Fruit fly (Drosophila melanogaster) whole organism, pupa: Measurements from ENCODE around the gene CG5787.
A peak's percentile ranks its signal among the peaks of the same experiment; 100 is the strongest.

ENCODE experiments used
- CG10348 ChIP-seq: fragments of 200-800 bp; sonication (Bioruptor generic); IDR thresholded peaks from 2 replicates; pipeline ENCODE4 v1.3.6; 2022; ENCODE audit warnings: missing biosample characterization, missing genetic modification characterization
- CG12605 ChIP-seq: fragments of 200-800 bp; sonication (Bioruptor generic); IDR thresholded peaks from 2 replicates; pipeline ENCODE4 v1.3.6; 2022; ENCODE audit warnings: missing biosample characterization, missing genetic modification characterization
- CG13204 ChIP-seq: fragments of 200-800 bp; sonication (Bioruptor generic); optimal IDR thresholded peaks from 2 replicates; lab custom pipeline; 2018; ENCODE audit warnings: missing biosample characterization, mild to moderate bottlenecking, missing genetic modification characterization, moderate library complexity
- CG14655 ChIP-seq: fragments of 200-800 bp; sonication (Bioruptor generic); optimal IDR thresholded peaks from 3 replicates; lab custom pipeline; 2017; ENCODE audit warnings: mild to moderate bottlenecking, missing biosample characterization, missing genetic modification reagents, missing genetic modification characterization
- CG15710 ChIP-seq: fragments of 200-800 bp; sonication (Bioruptor generic); optimal IDR thresholded peaks from 2 replicates; lab custom pipeline; 2018; ENCODE audit warnings: missing biosample characterization, mild to moderate bottlenecking, missing genetic modification characterization, moderate library complexity
- CG17806 ChIP-seq: fragments of 200-800 bp; sonication (Bioruptor generic); optimal IDR thresholded peaks from 2 replicates; lab custom pipeline; 2018; ENCODE audit warnings: missing biosample characterization, mild to moderate bottlenecking, missing genetic modification characterization, moderate library complexity
- CG32121 ChIP-seq: fragments of 200-800 bp; sonication (Bioruptor generic); IDR thresholded peaks from 2 replicates; pipeline ENCODE4 v1.3.6; 2022; ENCODE audit warnings: missing biosample characterization, missing genetic modification characterization
- CG34367 ChIP-seq: fragments of 200-800 bp; sonication (Bioruptor generic); optimal IDR thresholded peaks from 2 replicates; lab custom pipeline; 2018; ENCODE audit warnings: missing biosample characterization, mild to moderate bottlenecking, missing genetic modification characterization
- CG4496 ChIP-seq: fragments of 200-800 bp; sonication (Bioruptor generic); IDR thresholded peaks from 3 replicates; pipeline ENCODE4 v1.3.6; 2022; ENCODE audit warnings: missing biosample characterization, missing genetic modification characterization
- CG8159 ChIP-seq: fragments of 200-800 bp; sonication (Bioruptor generic); optimal IDR thresholded peaks from 3 replicates; lab custom pipeline; 2018; ENCODE audit warnings: missing biosample characterization, mild to moderate bottlenecking, missing genetic modification characterization, moderate library complexity
- CG8301 ChIP-seq: fragments of 200-800 bp; sonication (Bioruptor generic); optimal IDR thresholded peaks from 2 replicates; lab custom pipeline; 2018; ENCODE audit warnings: missing biosample characterization, mild to moderate bottlenecking, missing genetic modification characterization
- CG9948 ChIP-seq: fragments of 200-800 bp; sonication (Bioruptor generic); optimal IDR thresholded peaks from 2 replicates; lab custom pipeline; 2018; ENCODE audit warnings: missing biosample characterization, mild to moderate bottlenecking, missing genetic modification characterization, moderate library complexity
- D1 ChIP-seq: fragments of 200-800 bp; sonication (Bioruptor generic); optimal IDR thresholded peaks from 2 replicates; lab custom pipeline; 2018; ENCODE audit warnings: missing biosample characterization, mild to moderate bottlenecking, missing genetic modification characterization, moderate library complexity
- EcR ChIP-seq: fragments of 200-800 bp; sonication (Bioruptor generic); optimal IDR thresholded peaks from 3 replicates; lab custom pipeline; 2019; ENCODE audit warnings: missing biosample characterization, missing genetic modification characterization, mild to moderate bottlenecking, moderate library complexity, missing genetic modification reagents
- Ets98B ChIP-seq: fragments of 200-800 bp; sonication (Bioruptor generic); IDR thresholded peaks from 2 replicates; pipeline ENCODE4 v1.3.6; 2022; ENCODE audit warnings: missing biosample characterization, missing genetic modification characterization
- Pif1A ChIP-seq: fragments of 200-800 bp; sonication (Bioruptor generic); optimal IDR thresholded peaks from 3 replicates; lab custom pipeline; 2016; ENCODE audit warnings: missing biosample characterization, missing genetic modification characterization
- Pif1B ChIP-seq: fragments of 200-800 bp; sonication (Bioruptor generic); optimal IDR thresholded peaks from 3 replicates; lab custom pipeline; 2016; ENCODE audit warnings: missing biosample characterization, missing genetic modification characterization
- Snoo ChIP-seq: fragments of 200-800 bp; sonication (Bioruptor generic); optimal IDR thresholded peaks from 3 replicates; lab custom pipeline; 2017; ENCODE audit warnings: missing biosample characterization, mild to moderate bottlenecking, missing genetic modification characterization, inconsistent platforms
- fd96Ca ChIP-seq: fragments of 200-800 bp; sonication (Bioruptor generic); IDR thresholded peaks from 3 replicates; pipeline ENCODE4 v1.3.6; 2022; ENCODE audit warnings: missing biosample characterization, missing genetic modification characterization
- gl ChIP-seq: fragments of 200-800 bp; sonication (Bioruptor generic); optimal IDR thresholded peaks from 2 replicates; lab custom pipeline; 2018; ENCODE audit warnings: missing biosample characterization, mild to moderate bottlenecking, missing genetic modification characterization
- rn ChIP-seq: fragments of 200-800 bp; sonication (Bioruptor generic); IDR thresholded peaks from 2 replicates; pipeline ENCODE4 v1.3.6; 2022; ENCODE audit warnings: missing biosample characterization, missing genetic modification characterization

CG5787 gene

dm6 chr2L:12692343-12693079, 20.2 kb downstream of the CG5787 start, which contains the start of the genes CCT4 and CG6153:
CCT4 (minus strand) TSS chr2L:12692934.
CG6153 (plus strand) TSS chr2L:12692993.
- TF ChIP-seq fd96Ca (GFP tag; lab: Robert Waterston, UW) (0 out of 3 replicates have a peak, but pooled peaks have one; percentile 25), Ets98B (no peak), CG8301 (tag; lab: Kevin White, UChicago) (no peak), Pif1A (GFP tag; lab: Kevin White, UChicago) (no peak), CG4496 (GFP tag; lab: Robert Waterston, UW) (no peak), CG15710 (tag; lab: Kevin White, UChicago) (no peak), CG17806 (tag; lab: Kevin White, UChicago) (no peak)

dm6 chr2L:12689281-12689765, 23.4 kb downstream of the CG5787 start:
- TF ChIP-seq CG34367 (no peak), Snoo (tag; lab: Kevin White, UChicago) (no peak), gl (tag; lab: Kevin White, UChicago) (no peak), CG8301 (tag; lab: Kevin White, UChicago) (no peak), fd96Ca (GFP tag; lab: Robert Waterston, UW) (no peak), rn (GFP tag; lab: Robert Waterston, UW) (no peak), D1 (tag; lab: Kevin White, UChicago) (no peak), CG13204 (no peak), Pif1B (GFP tag; lab: Kevin White, UChicago) (no peak), EcR (GFP tag; lab: Kevin White, UChicago) (no peak), Ets98B (no peak), CG32121 (GFP tag; lab: Robert Waterston, UW) (no peak), CG17806 (tag; lab: Kevin White, UChicago) (no peak), CG12605 (no peak)

- TF ChIP-seq Snoo (tag; lab: Kevin White, UChicago), result no peak
- no peak for TF ChIP-seq gl (tag; lab: Kevin White, UChicago)
- TF ChIP-seq CG10348 (GFP tag; lab: Robert Waterston, UW), result no peak
- no peak for TF ChIP-seq CG9948 (tag; lab: Kevin White, UChicago)
- no peak for TF ChIP-seq EcR (GFP tag; lab: Kevin White, UChicago)
- TF ChIP-seq Pif1B (GFP tag; lab: Kevin White, UChicago), result no peak
- no peak for TF ChIP-seq Pif1A (GFP tag; lab: Kevin White, UChicago)
- no peak for TF ChIP-seq fd96Ca (GFP tag; lab: Robert Waterston, UW)
- no peak for TF ChIP-seq CG12605
- TF ChIP-seq CG17806 (tag; lab: Kevin White, UChicago), result no peak
- no peak for TF ChIP-seq CG34367
- TF ChIP-seq CG14655 (GFP tag; lab: Kevin White, UChicago), result no peak
- TF ChIP-seq CG8301 (tag; lab: Kevin White, UChicago), result no peak
- no peak for TF ChIP-seq rn (GFP tag; lab: Robert Waterston, UW)
- TF ChIP-seq CG32121 (GFP tag; lab: Robert Waterston, UW), result no peak
- no peak for TF ChIP-seq CG8159 (tag; lab: Kevin White, UChicago)
- TF ChIP-seq CG4496 (GFP tag; lab: Robert Waterston, UW), result no peak
- no peak for TF ChIP-seq CG15710 (tag; lab: Kevin White, UChicago)
- TF ChIP-seq, all 21 proteins: peak for 0
Observed at dm6 chr2L:12686811-12687210, 25.9 kb downstream of the CG5787 start.

- TF ChIP-seq Snoo (tag; lab: Kevin White, UChicago) (no peak), fd96Ca (GFP tag; lab: Robert Waterston, UW) (no peak), CG17806 (tag; lab: Kevin White, UChicago) (no peak), CG15710 (tag; lab: Kevin White, UChicago) (no peak), CG34367 (no peak), CG13204 (no peak), CG8159 (tag; lab: Kevin White, UChicago) (no peak), CG8301 (tag; lab: Kevin White, UChicago) (no peak), CG9948 (tag; lab: Kevin White, UChicago) (no peak), EcR (GFP tag; lab: Kevin White, UChicago) (no peak)
Observed at dm6 chr2L:12681603-12682368, 31.0 kb downstream of the CG5787 start.

- TF ChIP-seq gl (tag; lab: Kevin White, UChicago) (no peak), CG4496 (GFP tag; lab: Robert Waterston, UW) (no peak), rn (GFP tag; lab: Robert Waterston, UW) (no peak), CG14655 (GFP tag; lab: Kevin White, UChicago) (no peak), Ets98B (no peak), Pif1A (GFP tag; lab: Kevin White, UChicago) (no peak), Pif1B (GFP tag; lab: Kevin White, UChicago) (no peak), CG8301 (tag; lab: Kevin White, UChicago) (no peak), CG34367 (no peak), EcR (GFP tag; lab: Kevin White, UChicago) (no peak), CG12605 (no peak), D1 (tag; lab: Kevin White, UChicago) (no peak), CG32121 (GFP tag; lab: Robert Waterston, UW) (no peak), CG13204 (no peak), CG15710 (tag; lab: Kevin White, UChicago) (no peak), Snoo (tag; lab: Kevin White, UChicago) (no peak), CG17806 (tag; lab: Kevin White, UChicago) (no peak)
Observed at dm6 chr2L:12679310-12679709, 33.4 kb downstream of the CG5787 start.
